Fruit fly (Drosophila melanogaster) whole organism, embryonic: ENCODE measurements around the gene eIF2gamma.

ENCODE experiments used
- BtbVII ChIP-seq: fragments of 200-800 bp; sonication (Bioruptor generic); optimal IDR thresholded peaks from 3 replicates; lab custom pipeline; 2017; ENCODE audit warnings: missing biosample characterization, mild to moderate bottlenecking, missing genetic modification characterization
- CG10147 ChIP-seq: fragments of 200-800 bp; sonication (Bioruptor generic); optimal IDR thresholded peaks from 2 replicates; lab custom pipeline; 2019; ENCODE audit warnings: missing biosample characterization, mild to moderate bottlenecking, missing genetic modification characterization, moderate library complexity
- CG10321 ChIP-seq: fragments of 200-800 bp; sonication (Bioruptor generic); IDR thresholded peaks from 2 replicates; pipeline ENCODE4 v1.3.6; 2022; ENCODE audit warnings: missing biosample characterization, missing genetic modification characterization
- CG10366 ChIP-seq: fragments of 200-800 bp; sonication (Bioruptor generic); IDR thresholded peaks from 2 replicates; pipeline ENCODE4 v1.3.6; 2022; ENCODE audit warnings: missing biosample characterization, missing genetic modification characterization
- CG11085 ChIP-seq: fragments of 200-800 bp; sonication (Bioruptor generic); IDR thresholded peaks from 2 replicates; pipeline ENCODE4 v1.3.6; 2022; ENCODE audit warnings: missing biosample characterization, missing genetic modification characterization
- CG12071 ChIP-seq: fragments of 200-800 bp; sonication (Bioruptor generic); optimal IDR thresholded peaks from 3 replicates; lab custom pipeline; 2018; ENCODE audit warnings: missing biosample characterization, mild to moderate bottlenecking, missing genetic modification characterization
- CG12769 ChIP-seq: fragments of 200-800 bp; sonication (Bioruptor generic); optimal IDR thresholded peaks from 2 replicates; lab custom pipeline; 2019; ENCODE audit warnings: missing biosample characterization, mild to moderate bottlenecking, missing genetic modification characterization, moderate library complexity
- CG14441 ChIP-seq: fragments of 200-800 bp; sonication (Bioruptor generic); IDR thresholded peaks from 2 replicates; pipeline ENCODE4 v1.3.6; 2022; ENCODE audit warnings: missing biosample characterization, missing genetic modification characterization
- CG1602 ChIP-seq: fragments of 200-800 bp; sonication (Bioruptor generic); optimal IDR thresholded peaks from 3 replicates; lab custom pipeline; 2016; ENCODE audit warnings: missing biosample characterization, missing genetic modification characterization
- CG16815 ChIP-seq: fragments of 200-800 bp; sonication (Bioruptor generic); optimal IDR thresholded peaks from 3 replicates; lab custom pipeline; 2017; ENCODE audit warnings: missing biosample characterization, mild to moderate bottlenecking, missing genetic modification characterization
- CG17802 ChIP-seq: fragments of 200-800 bp; sonication (Bioruptor generic); optimal IDR thresholded peaks from 2 replicates; lab custom pipeline; 2018; ENCODE audit warnings: missing biosample characterization, mild to moderate bottlenecking, missing genetic modification characterization, moderate library complexity
- CG17912 ChIP-seq: fragments of 200-800 bp; sonication (Bioruptor generic); optimal IDR thresholded peaks from 2 replicates; lab custom pipeline; 2018; ENCODE audit warnings: missing biosample characterization, mild to moderate bottlenecking, missing genetic modification characterization
- CG1832 ChIP-seq: fragments of 200-800 bp; sonication (Bioruptor generic); optimal IDR thresholded peaks from 2 replicates; lab custom pipeline; 2017; ENCODE audit warnings: missing biosample characterization, mild to moderate bottlenecking, missing genetic modification characterization, inconsistent platforms
- CG33557 ChIP-seq: fragments of 200-800 bp; sonication (Bioruptor generic); optimal IDR thresholded peaks from 2 replicates; lab custom pipeline; 2019; ENCODE audit warnings: missing biosample characterization, mild to moderate bottlenecking, missing genetic modification characterization, moderate library complexity
- CG4404 ChIP-seq: fragments of 200-800 bp; sonication (Bioruptor generic); IDR thresholded peaks from 2 replicates; pipeline ENCODE4 v1.3.6; 2022; ENCODE audit warnings: missing biosample characterization, missing genetic modification characterization
- CG6689 ChIP-seq: fragments of 200-800 bp; sonication (Bioruptor generic); IDR thresholded peaks from 2 replicates; pipeline ENCODE4 v1.3.6; 2022; ENCODE audit warnings: missing biosample characterization, missing genetic modification characterization
- CG6765 ChIP-seq: fragments of 200-800 bp; sonication (Bioruptor generic); optimal IDR thresholded peaks from 3 replicates; lab custom pipeline; 2017; ENCODE audit warnings: missing biosample characterization, mild to moderate bottlenecking, missing genetic modification characterization
- CG6813 ChIP-seq: fragments of 200-800 bp; sonication (Bioruptor generic); optimal IDR thresholded peaks from 2 replicates; lab custom pipeline; 2017; ENCODE audit warnings: missing biosample characterization, missing genetic modification characterization, mild to moderate bottlenecking, moderate library complexity, missing genetic modification reagents
- CG7928 ChIP-seq: fragments of 200-800 bp; sonication (Bioruptor generic); optimal IDR thresholded peaks from 2 replicates; lab custom pipeline; 2017; ENCODE audit warnings: missing biosample characterization, mild to moderate bottlenecking, missing genetic modification characterization
- CG8944 ChIP-seq: fragments of 200-800 bp; sonication (Bioruptor generic); optimal IDR thresholded peaks from 3 replicates; lab custom pipeline; 2016; ENCODE audit warnings: missing biosample characterization, missing genetic modification characterization
- CG9932 ChIP-seq: fragments of 200-800 bp; sonication (Bioruptor generic); IDR thresholded peaks from 2 replicates; pipeline ENCODE4 v1.3.6; 2022; ENCODE audit warnings: missing biosample characterization, missing genetic modification characterization
- D ChIP-seq, 2 experiments: fragments of 200-800 bp in 1 of 2; fragments of >200 bp in 1 of 2; sonication (Bioruptor generic) in 1 of 2; optimal IDR thresholded peaks; 2 replicates in 1 of 2; 3 replicates in 1 of 2; lab custom pipeline; 2017; ENCODE audit warnings: mild to moderate bottlenecking in 1 of 2, missing biosample characterization in 1 of 2, missing genetic modification characterization in 1 of 2, missing genetic modification reagents in 1 of 2
- Ets65A ChIP-seq: fragments of 200-800 bp; sonication (Bioruptor generic); peaks from one replicate; lab custom pipeline; 2016; ENCODE audit warnings: missing biosample characterization, missing genetic modification characterization
- Gug ChIP-seq: fragments of 200-800 bp; sonication (Bioruptor generic); IDR thresholded peaks from 4 replicates; pipeline ENCODE4 v1.3.6; 2022; ENCODE audit warnings: missing biosample characterization, missing genetic modification characterization
- Med ChIP-seq: fragments of 200-800 bp; sonication (Bioruptor generic); peaks from one replicate; lab custom pipeline; 2016; ENCODE audit warnings: missing biosample characterization, missing genetic modification characterization, mild to moderate bottlenecking, inconsistent platforms, moderate library complexity
- Pdp1 ChIP-seq, 2 experiments: fragments of 200-800 bp; sonication (Bioruptor generic); optimal IDR thresholded peaks; 3 replicates each; lab custom pipeline; 2016; ENCODE audit warnings: missing biosample characterization in 2 of 2, missing genetic modification characterization in 2 of 2, mild to moderate bottlenecking in 1 of 2, moderate library complexity in 1 of 2
- Sry-δ ChIP-seq: fragments of 200-800 bp; sonication (Bioruptor generic); optimal IDR thresholded peaks from 2 replicates; lab custom pipeline; 2016; ENCODE audit warnings: missing biosample characterization, missing genetic modification characterization
- ab ChIP-seq: fragments of 200-800 bp; sonication (Bioruptor generic); optimal IDR thresholded peaks from 2 replicates; lab custom pipeline; 2016; ENCODE audit warnings: missing biosample characterization, missing genetic modification characterization
- cwo ChIP-seq: fragments of 200-800 bp; sonication (Bioruptor generic); optimal IDR thresholded peaks from 3 replicates; lab custom pipeline; 2017; ENCODE audit warnings: missing biosample characterization, missing genetic modification characterization, mild to moderate bottlenecking, moderate library complexity, missing genetic modification reagents
- ewg ChIP-seq: fragments of 200-800 bp; sonication (Bioruptor generic); optimal IDR thresholded peaks from 3 replicates; lab custom pipeline; 2017; ENCODE audit warnings: mild to moderate bottlenecking, missing biosample characterization, missing genetic modification reagents, missing genetic modification characterization
- grau ChIP-seq: fragments of 200-800 bp; optimal IDR thresholded peaks from 3 replicates; lab custom pipeline; 2019; ENCODE audit warnings: missing biosample characterization, mild to moderate bottlenecking, missing genetic modification characterization, moderate library complexity
- grn ChIP-seq: fragments of 200-800 bp; sonication (Bioruptor generic); optimal IDR thresholded peaks from 3 replicates; lab custom pipeline; 2017; ENCODE audit warnings: missing biosample characterization, missing genetic modification characterization
- hth ChIP-seq: fragments of >200 bp; optimal IDR thresholded peaks from 2 replicates; lab custom pipeline; 2017; ENCODE audit warnings: inconsistent platforms
- jing ChIP-seq: fragments of 200-800 bp; sonication (Bioruptor generic); optimal IDR thresholded peaks from 2 replicates; lab custom pipeline; 2018; ENCODE audit warnings: missing biosample characterization, mild to moderate bottlenecking, missing genetic modification characterization
- jumu ChIP-seq: fragments of 200-800 bp; sonication (Bioruptor generic); optimal IDR thresholded peaks from 3 replicates; lab custom pipeline; 2016; ENCODE audit warnings: missing biosample characterization, missing genetic modification characterization
- kah ChIP-seq: fragments of 200-800 bp; sonication (Bioruptor generic); optimal IDR thresholded peaks from 2 replicates; lab custom pipeline; 2018; ENCODE audit warnings: missing biosample characterization, mild to moderate bottlenecking, missing genetic modification characterization
- kay ChIP-seq: fragments of 200-800 bp; sonication (Bioruptor generic); optimal IDR thresholded peaks from 2 replicates; lab custom pipeline; 2016; ENCODE audit warnings: missing biosample characterization, missing genetic modification characterization
- lilli ChIP-seq: fragments of 200-800 bp; sonication (Bioruptor generic); optimal IDR thresholded peaks from 3 replicates; lab custom pipeline; 2016; ENCODE audit warnings: missing biosample characterization, missing genetic modification characterization
- nom ChIP-seq: fragments of 200-800 bp; sonication (Bioruptor generic); optimal IDR thresholded peaks from 2 replicates; lab custom pipeline; 2017; ENCODE audit warnings: missing biosample characterization, missing genetic modification characterization, mild to moderate bottlenecking, moderate library complexity, missing genetic modification reagents
- oc ChIP-seq: fragments of 200-800 bp; sonication (Bioruptor generic); optimal IDR thresholded peaks from 2 replicates; lab custom pipeline; 2018; ENCODE audit warnings: missing biosample characterization, mild to moderate bottlenecking, missing genetic modification characterization, moderate library complexity
- pzg ChIP-seq: fragments of 200-800 bp; sonication (Bioruptor generic); optimal IDR thresholded peaks from 3 replicates; lab custom pipeline; 2018; ENCODE audit warnings: missing biosample characterization, mild to moderate bottlenecking, missing genetic modification characterization, moderate library complexity
- repo ChIP-seq: fragments of 200-800 bp; sonication (Bioruptor generic); optimal IDR thresholded peaks from 2 replicates; lab custom pipeline; 2016; ENCODE audit warnings: missing biosample characterization, missing genetic modification characterization
- sens ChIP-seq: fragments of 200-800 bp; sonication (Bioruptor generic); peaks from one replicate; lab custom pipeline; 2016; ENCODE audit warnings: missing biosample characterization, missing genetic modification characterization
- shn ChIP-seq: fragments of 200-800 bp; sonication (Bioruptor generic); optimal IDR thresholded peaks from 3 replicates; lab custom pipeline; 2016; ENCODE audit warnings: missing biosample characterization, missing genetic modification characterization
- sug ChIP-seq: fragments of 200-800 bp; optimal IDR thresholded peaks from 2 replicates; lab custom pipeline; 2019; ENCODE audit warnings: missing biosample characterization, mild to moderate bottlenecking, missing genetic modification characterization, moderate library complexity
- trh ChIP-seq: fragments of 200-800 bp; sonication (Bioruptor generic); optimal IDR thresholded peaks from 2 replicates; lab custom pipeline; 2016; ENCODE audit warnings: missing biosample characterization, missing genetic modification characterization
- usp ChIP-seq: fragments of >200 bp; optimal IDR thresholded peaks from 2 replicates; lab custom pipeline; 2017; ENCODE audit warnings: missing biosample characterization, missing genetic modification characterization
- zen ChIP-seq: fragments of 200-800 bp; sonication (Bioruptor generic); optimal IDR thresholded peaks from 3 replicates; lab custom pipeline; 2018; ENCODE audit warnings: missing biosample characterization, mild to moderate bottlenecking, missing genetic modification characterization, moderate library complexity

The eIF2gamma gene

DNA sequence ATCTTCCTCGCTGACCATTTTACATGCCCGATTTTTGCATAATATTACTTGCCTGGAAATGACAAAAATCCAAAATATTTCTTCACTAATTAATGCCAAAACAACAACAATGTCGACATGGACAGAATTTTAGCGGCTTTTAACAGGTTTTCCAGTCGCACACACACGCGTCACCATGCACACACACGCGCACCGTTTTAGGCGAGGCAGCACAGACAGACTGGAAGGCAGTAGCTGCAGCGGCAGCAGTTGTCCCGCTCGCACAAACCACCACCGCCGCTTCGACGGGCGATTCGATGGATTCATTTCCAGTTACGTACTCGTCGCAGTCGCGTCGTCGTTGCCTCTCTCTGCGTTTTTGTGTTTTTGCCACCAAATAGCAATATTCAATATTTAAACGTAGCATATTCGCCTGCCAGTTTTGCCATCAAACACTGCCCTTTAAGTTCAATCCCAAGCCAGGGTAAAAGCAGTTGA lies 27.4 kb upstream of the eIF2gamma start, which contains the start of gene CG45218 (continued):
- no peak for TF ChIP-seq CG9932 (GFP tag; lab: Robert Waterston, UW)
- TF ChIP-seq shn: no peak
- peak; percentile 5 for TF ChIP-seq grau
- no peak for TF ChIP-seq hth (lab: Kevin White, UChicago)
- TF ChIP-seq CG6689: no peak
- peak; percentile 4 for TF ChIP-seq sug (tag; lab: Kevin White, UChicago)
- TF ChIP-seq CG10366 (GFP tag; lab: Robert Waterston, UW): no peak
- TF ChIP-seq pzg (GFP tag; lab: Kevin White, UChicago): peak; percentile 2
- TF ChIP-seq sens (GFP tag; lab: Kevin White, UChicago): peak; percentile 68
- no peak for TF ChIP-seq repo (GFP tag; lab: Kevin White, UChicago)
- TF ChIP-seq jumu: peak; percentile 0
- TF ChIP-seq oc: peak; percentile 40

DNA sequence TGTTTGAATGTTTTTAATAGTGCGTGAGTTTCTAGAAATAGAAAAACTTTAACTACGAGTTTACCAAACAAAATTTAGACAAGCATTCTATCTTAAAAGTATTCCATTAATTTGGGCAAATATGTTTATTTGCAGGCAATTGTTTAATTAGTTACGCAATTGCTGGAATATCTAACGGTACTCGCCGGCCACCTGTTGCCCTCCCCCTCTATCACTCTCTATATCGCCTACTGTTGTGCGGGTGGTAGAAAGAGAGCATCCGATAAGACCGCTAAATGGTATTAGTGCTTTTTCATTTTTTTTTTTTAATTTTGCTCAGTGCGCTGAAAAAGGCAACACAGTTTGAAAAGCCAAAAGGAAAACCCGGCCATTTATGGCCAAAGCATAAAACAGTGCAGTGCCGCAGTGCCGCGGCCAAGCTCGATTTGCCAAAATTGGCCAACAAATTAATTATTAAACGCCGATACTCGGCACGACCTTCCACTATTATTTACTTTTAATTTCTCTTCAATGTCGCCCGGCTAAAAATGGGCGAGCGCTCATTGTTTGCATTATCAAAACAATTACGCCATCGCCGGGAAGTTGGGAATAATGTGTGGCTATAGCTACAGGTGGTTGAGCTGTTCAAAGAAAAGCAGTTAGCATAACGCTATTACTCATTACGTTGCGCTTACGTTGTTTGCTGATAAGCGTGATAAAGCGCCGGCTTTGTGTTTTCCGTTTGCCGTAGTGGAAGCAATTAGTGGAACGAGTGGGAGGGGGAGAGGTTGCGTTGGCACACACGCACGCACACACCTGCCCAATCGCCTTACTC lies 26.8 kb upstream of the eIF2gamma start:
- TF ChIP-seq BtbVII (GFP tag; lab: Kevin White, UChicago) (no peak), CG4404 (GFP tag; lab: Robert Waterston, UW) (no peak), zen (tag; lab: Kevin White, UChicago) (peak; percentile 58), lilli (GFP tag; lab: Kevin White, UChicago) (peak; percentile 18), jing (GFP tag; lab: Kevin White, UChicago) (no peak), CG11085 (no peak), CG1602 (no peak), CG6765 (GFP tag; lab: Kevin White, UChicago) (peak; percentile 31), ewg (GFP tag; lab: Kevin White, UChicago) (no peak), trh (no peak), D (optimal IDR thresholded peaks at IDR 0.05; lab: Kevin White, UChicago) (no peak), D (GFP tag; optimal IDR thresholded peaks at IDR 0.05; lab: Kevin White, UChicago) (no peak), grn (GFP tag; lab: Kevin White, UChicago) (peak; percentile 14), CG7928 (GFP tag; lab: Kevin White, UChicago) (no peak), kah (GFP tag; lab: Kevin White, UChicago) (peak; percentile 78), CG33557 (GFP tag; lab: Kevin White, UChicago) (no peak), CG10147 (GFP tag; lab: Kevin White, UChicago) (no peak), CG16815 (GFP tag; lab: Kevin White, UChicago) (no peak), CG12071 (GFP tag; lab: Kevin White, UChicago) (no peak), CG17802 (no peak), Pdp1 (GFP tag; optimal IDR thresholded peaks at IDR 0.05; lab: Kevin White, UChicago) (peak in 1 of 2 experiments; percentile 75), CG8944 (GFP tag; lab: Kevin White, UChicago) (no peak), Ets65A (GFP tag; lab: Kevin White, UChicago) (no peak), kay (GFP tag; lab: Kevin White, UChicago) (no peak), Med (GFP tag; lab: Kevin White, UChicago) (peak; percentile 85), CG1832 (peak; percentile 46), sens (GFP tag; lab: Kevin White, UChicago) (peak; percentile 74), Sry-δ (GFP tag; lab: Kevin White, UChicago) (no peak), Gug (GFP tag; lab: Robert Waterston, UW) (no peak), sug (tag; lab: Kevin White, UChicago) (peak; percentile 19), ab (GFP tag; lab: Kevin White, UChicago) (no peak), cwo (GFP tag; lab: Kevin White, UChicago) (peak; percentile 25), nom (GFP tag; lab: Kevin White, UChicago) (peak; percentile 12), CG10321 (GFP tag; lab: Robert Waterston, UW) (no peak), CG12769 (tag; lab: Kevin White, UChicago) (peak; percentile 18), CG6813 (GFP tag; lab: Kevin White, UChicago) (no peak), usp (GFP tag; lab: Kevin White, UChicago) (no peak), CG14441 (GFP tag; lab: Robert Waterston, UW) (no peak), CG17912 (GFP tag; lab: Kevin White, UChicago) (peak; percentile 32)
